Worm (Caenorhabditis elegans) whole organism, young adult: ENCODE data around the gene K07D4.5.
A peak's percentile ranks its signal among the peaks of the same experiment; 100 is the strongest.

Experiments used
- B0261.1 ChIP-seq: sonication (generic microtip); optimal IDR thresholded peaks from 2 replicates; lab custom pipeline; 2016; ENCODE audit warnings: mild to moderate bottlenecking, missing genetic modification characterization, moderate library complexity, missing compliant biosample characterization
- B0336.3 ChIP-seq: fragments of 200-800 bp; sonication (Bioruptor generic); IDR thresholded peaks from 2 replicates; pipeline ENCODE4 v1.3.6; 2022; ENCODE audit warnings: missing genetic modification characterization, missing compliant biosample characterization
- C06A6.2 ChIP-seq: fragments of 200-800 bp; sonication (Bioruptor generic); conservative IDR thresholded peaks from 2 replicates; pipeline ENCODE4 v1.3.6; 2022; ENCODE audit warnings: missing genetic modification characterization, missing compliant biosample characterization
- C17E4.6 ChIP-seq: fragments of 200-800 bp; sonication (Bioruptor generic); IDR thresholded peaks from 2 replicates; pipeline ENCODE4 v1.3.6; 2022; ENCODE audit warnings: missing genetic modification reagents, missing genetic modification characterization, missing compliant biosample characterization
- F33H1.4 ChIP-seq: fragments of 200-800 bp; sonication (Bioruptor generic); IDR thresholded peaks from 2 replicates; pipeline ENCODE4 v1.3.6; 2022; ENCODE audit warnings: missing genetic modification reagents, missing genetic modification characterization, missing compliant biosample characterization
- F39B2.1 ChIP-seq: fragments of 200-800 bp; sonication (Bioruptor generic); IDR thresholded peaks from 2 replicates; pipeline ENCODE4 v1.3.6; 2022; ENCODE audit warnings: missing genetic modification reagents, missing genetic modification characterization, missing compliant biosample characterization
- F49E8.2 ChIP-seq: sonication (generic microtip); optimal IDR thresholded peaks from 3 replicates; lab custom pipeline; 2017; ENCODE audit warnings: missing genetic modification characterization, mild to moderate bottlenecking, missing compliant biosample characterization, antibody characterized with exemption, moderate library complexity; ENCODE audit not compliant: insufficient read depth
- F52B5.7 ChIP-seq: sonication (generic microtip); optimal IDR thresholded peaks from 2 replicates; lab custom pipeline; 2016; ENCODE audit warnings: mild to moderate bottlenecking, missing genetic modification characterization, missing compliant biosample characterization
- Y53F4B.3 ChIP-seq: fragments of 200-800 bp; sonication (Bioruptor generic); IDR thresholded peaks from 2 replicates; pipeline ENCODE4 v1.3.6; 2022; ENCODE audit warnings: missing genetic modification reagents, missing genetic modification characterization, missing compliant biosample characterization
- Y53G8AR.9 ChIP-seq: fragments of 200-800 bp; sonication (Bioruptor generic); conservative IDR thresholded peaks from 2 replicates; pipeline ENCODE4 v1.3.6; 2022; ENCODE audit warnings: missing genetic modification reagents, missing genetic modification characterization, missing compliant biosample characterization
- Y56A3A.18 ChIP-seq: fragments of 200-800 bp; sonication (Bioruptor generic); IDR thresholded peaks from 2 replicates; pipeline ENCODE4 v1.3.6; 2022; ENCODE audit warnings: missing genetic modification reagents, missing genetic modification characterization, missing compliant biosample characterization
- Y79H2A.3 ChIP-seq: fragments of 200-800 bp; sonication (Bioruptor generic); conservative IDR thresholded peaks from 2 replicates; pipeline ENCODE4 v1.3.6; 2022; ENCODE audit warnings: missing genetic modification reagents, missing genetic modification characterization, missing compliant biosample characterization
- Y95B8A.8 ChIP-seq: fragments of 200-800 bp; sonication (Bioruptor generic); IDR thresholded peaks from 2 replicates; pipeline ENCODE4 v1.3.6; 2022; ENCODE audit warnings: missing genetic modification reagents, missing genetic modification characterization, missing compliant biosample characterization
- ama-1 ChIP-seq, 3 experiments: fragments of 150-350 bp in 1 of 3; sonication (generic microtip) in 2 of 3; optimal IDR thresholded peaks; 2 replicates each; lab custom pipeline; 2014 to 2018; ENCODE audit warnings: missing biosample characterization in 2 of 3, missing genetic modification characterization in 2 of 3, missing genetic modification reagents in 2 of 3
- athp-1 ChIP-seq: sonication (generic microtip); optimal IDR thresholded peaks from 2 replicates; lab custom pipeline; 2017; ENCODE audit warnings: mild to moderate bottlenecking, missing genetic modification characterization, missing compliant biosample characterization
- attf-5 ChIP-seq: fragments of 200-800 bp; sonication (Bioruptor generic); optimal IDR thresholded peaks from 2 replicates; lab custom pipeline; 2018; ENCODE audit warnings: mild to moderate bottlenecking, missing genetic modification characterization, missing compliant biosample characterization
- cebp-1 ChIP-seq, 2 experiments: fragments of 200-800 bp in 1 of 2; sonication (Bioruptor generic) in 1 of 2; sonication (generic microtip) in 1 of 2; IDR thresholded peaks in 1 of 2; optimal IDR thresholded peaks in 1 of 2; 2 replicates each; pipeline versions ENCODE4 v1.3.6 to Lab custom; 2017 to 2022; ENCODE audit warnings: missing compliant biosample characterization in 2 of 2, missing genetic modification characterization in 2 of 2, mild to moderate bottlenecking in 1 of 2, missing genetic modification reagents in 1 of 2, moderate library complexity in 1 of 2
- cebp-2 ChIP-seq: fragments of 200-800 bp; sonication (Bioruptor generic); IDR thresholded peaks from 2 replicates; pipeline ENCODE4 v1.3.6; 2022; ENCODE audit warnings: missing genetic modification characterization, missing compliant biosample characterization
- ceh-79 ChIP-seq: sonication (generic microtip); optimal IDR thresholded peaks from 2 replicates; lab custom pipeline; 2017; ENCODE audit warnings: mild to moderate bottlenecking, missing genetic modification characterization, missing compliant biosample characterization
- ceh-91 ChIP-seq: fragments of 200-800 bp; sonication (Bioruptor generic); IDR thresholded peaks from 2 replicates; pipeline ENCODE4 v1.3.6; 2022; ENCODE audit warnings: missing genetic modification reagents, missing genetic modification characterization, missing compliant biosample characterization
- chd-7 ChIP-seq: sonication (generic microtip); optimal IDR thresholded peaks from 2 replicates; lab custom pipeline; 2016; ENCODE audit warnings: mild to moderate bottlenecking, missing genetic modification characterization, moderate library complexity, missing compliant biosample characterization
- dpff-1 ChIP-seq: sonication (generic microtip); optimal IDR thresholded peaks from 2 replicates; lab custom pipeline; 2017; ENCODE audit warnings: mild to moderate bottlenecking, missing genetic modification characterization, missing compliant biosample characterization
- ekl-4 ChIP-seq: fragments of 200-800 bp; sonication (Bioruptor generic); IDR thresholded peaks from 2 replicates; pipeline ENCODE4 v1.3.6; 2022; ENCODE audit warnings: missing genetic modification reagents, missing genetic modification characterization, missing compliant biosample characterization
- ets-4 ChIP-seq: fragments of 200-800 bp; sonication (Bioruptor generic); optimal IDR thresholded peaks from 2 replicates; lab custom pipeline; 2018; ENCODE audit warnings: mild to moderate bottlenecking, missing genetic modification characterization, missing compliant biosample characterization
- gei-17 ChIP-seq: fragments of 200-800 bp; sonication (Bioruptor generic); optimal IDR thresholded peaks from 2 replicates; lab custom pipeline; 2018; ENCODE audit warnings: mild to moderate bottlenecking, missing genetic modification characterization, missing compliant biosample characterization
- hrde-1 ChIP-seq: sonication (generic microtip); optimal IDR thresholded peaks from 2 replicates; lab custom pipeline; 2016; ENCODE audit warnings: missing genetic modification characterization, mild to moderate bottlenecking, missing compliant biosample characterization, moderate library complexity, missing genotype, missing genetic modification reagents, borderline replicate concordance
- let-607 ChIP-seq, 2 experiments: fragments of 200-800 bp in 1 of 2; sonication (Bioruptor generic) in 1 of 2; sonication (generic microtip) in 1 of 2; optimal IDR thresholded peaks; 2 replicates each; lab custom pipeline; 2016 to 2018; ENCODE audit warnings: mild to moderate bottlenecking in 2 of 2, missing compliant biosample characterization in 2 of 2, missing genetic modification characterization in 2 of 2, moderate library complexity in 2 of 2, missing genotype in 1 of 2
- lin-26 ChIP-seq: fragments of 200-800 bp; sonication (Bioruptor generic); IDR thresholded peaks from 2 replicates; pipeline ENCODE4 v1.3.6; 2022; ENCODE audit warnings: missing genetic modification reagents, missing genetic modification characterization, missing compliant biosample characterization
- lin-35 ChIP-seq, 3 experiments: fragments of 150-350 bp in 2 of 3; sonication (generic microtip) in 1 of 3; optimal IDR thresholded peaks; 2 replicates each; lab custom pipeline; 2014 to 2018; ENCODE audit warnings: missing biosample characterization in 3 of 3, missing genetic modification characterization in 3 of 3, missing genetic modification reagents in 3 of 3
- lir-1 ChIP-seq: fragments of 200-800 bp; sonication (Bioruptor generic); conservative IDR thresholded peaks from 2 replicates; pipeline ENCODE4 v1.3.6; 2022; ENCODE audit warnings: missing genetic modification reagents, missing genetic modification characterization, missing compliant biosample characterization
- madf-8 ChIP-seq: fragments of 200-800 bp; sonication (Bioruptor generic); conservative IDR thresholded peaks from 2 replicates; pipeline ENCODE4 v1.3.6; 2022; ENCODE audit warnings: missing genetic modification reagents, missing genetic modification characterization, missing compliant biosample characterization
- pbrm-1 ChIP-seq: fragments of 200-800 bp; sonication (Bioruptor generic); IDR thresholded peaks from 2 replicates; pipeline ENCODE4 v1.3.6; 2022; ENCODE audit warnings: missing genetic modification reagents, missing genetic modification characterization, missing compliant biosample characterization
- pha-4 ChIP-seq: fragments of 150-350 bp; sonication (generic microtip); optimal IDR thresholded peaks from 2 replicates; lab custom pipeline; 2014; ENCODE audit warnings: missing biosample characterization, missing genetic modification reagents, missing genetic modification characterization
- rcor-1 ChIP-seq: fragments of 200-800 bp; sonication (Bioruptor generic); IDR thresholded peaks from 2 replicates; pipeline ENCODE4 v1.3.6; 2022; ENCODE audit warnings: missing genetic modification reagents, missing genetic modification characterization, missing compliant biosample characterization
- sea-2 ChIP-seq: fragments of 200-800 bp; sonication (Bioruptor generic); IDR thresholded peaks from 2 replicates; pipeline ENCODE4 v1.3.6; 2022; ENCODE audit warnings: missing genetic modification characterization, missing compliant biosample characterization
- snpc-1.1 ChIP-seq: sonication (generic microtip); optimal IDR thresholded peaks from 2 replicates; lab custom pipeline; 2017; ENCODE audit warnings: missing genetic modification characterization, mild to moderate bottlenecking, missing compliant biosample characterization, antibody characterized with exemption, moderate library complexity, missing genotype, missing genetic modification reagents; ENCODE audit not compliant: insufficient read depth
- tbx-9 ChIP-seq: sonication (generic microtip); optimal IDR thresholded peaks from 2 replicates; lab custom pipeline; 2016; ENCODE audit warnings: borderline replicate concordance, missing genetic modification characterization, inconsistent platforms, missing compliant biosample characterization
- tlf-1 ChIP-seq: fragments of 200-800 bp; sonication (Bioruptor generic); optimal IDR thresholded peaks from 2 replicates; lab custom pipeline; 2018; ENCODE audit warnings: mild to moderate bottlenecking, missing genetic modification characterization, missing compliant biosample characterization
- ztf-28 ChIP-seq: fragments of 200-800 bp; sonication (Bioruptor generic); IDR thresholded peaks from 2 replicates; pipeline ENCODE4 v1.3.6; 2022; ENCODE audit warnings: missing genetic modification reagents, missing genetic modification characterization, missing compliant biosample characterization

K07D4.5 gene

ce11 chrII:4042696-4043095, 17.3 kb upstream of the K07D4.5 start (continued):
- TF ChIP-seq cebp-1 (GFP tag; IDR thresholded peaks at IDR 0.05; lab: Robert Waterston, UW) (no peak), cebp-1 (tag; optimal IDR thresholded peaks at IDR 0.05; lab: Kevin White, UChicago) (peak; percentile 59), ets-4 (no peak), ama-1 (optimal IDR thresholded peaks at IDR 0.05; lab: Kevin White, UChicago) (peak; percentile 42), ama-1 (GFP tag; optimal IDR thresholded peaks at IDR 0.05; lab: Kevin White, UChicago) (peak in 1 of 2 experiments; percentile 38), C17E4.6 (GFP tag; lab: Robert Waterston, UW) (peak; percentile 15; the same call in 1 of the 2 replicates), tlf-1 (GFP tag; lab: Kevin White, UChicago) (peak; percentile 38), Y95B8A.8 (GFP tag; lab: Robert Waterston, UW) (peak; percentile 70), dpff-1 (tag; lab: Kevin White, UChicago) (peak; percentile 38), C06A6.2 (GFP tag; lab: Robert Waterston, UW) (no peak), ekl-4 (peak; percentile 79), pha-4 (tag; lab: Kevin White, UChicago) (no peak), ztf-28 (no peak), tbx-9 (tag; lab: Kevin White, UChicago) (no peak), attf-5 (GFP tag; lab: Kevin White, UChicago) (peak; percentile 26), chd-7 (tag; lab: Kevin White, UChicago) (peak; percentile 46), B0336.3 (GFP tag; lab: Robert Waterston, UW) (peak; percentile 90), F49E8.2 (tag; lab: Kevin White, UChicago) (peak; percentile 53), rcor-1 (GFP tag; lab: Robert Waterston, UW) (peak; percentile 44; the same call in 1 of the 2 replicates), hrde-1 (tag; lab: Kevin White, UChicago) (peak; percentile 69), ceh-79 (tag; lab: Kevin White, UChicago) (peak; percentile 37), F52B5.7 (tag; lab: Kevin White, UChicago) (peak; percentile 32), Y79H2A.3 (GFP tag; lab: Robert Waterston, UW) (peak; percentile 90), snpc-1.1 (no peak), sea-2 (GFP tag; lab: Robert Waterston, UW) (no peak), Y53F4B.3 (GFP tag; lab: Robert Waterston, UW) (no peak), Y53G8AR.9 (0 out of 2 replicates have a peak, but pooled peaks have one; percentile 74), F33H1.4 (GFP tag; lab: Robert Waterston, UW) (peak; percentile 36), let-607 (tag; optimal IDR thresholded peaks at IDR 0.05; lab: Kevin White, UChicago) (no peak), Y56A3A.18 (GFP tag; lab: Robert Waterston, UW) (0 out of 2 replicates have a peak, but pooled peaks have one; percentile 21), gei-17 (GFP tag; lab: Kevin White, UChicago) (no peak), F39B2.1 (GFP tag; lab: Robert Waterston, UW) (peak; percentile 55; the same call in 1 of the 2 replicates), lir-1 (GFP tag; lab: Robert Waterston, UW) (no peak), madf-8 (GFP tag; lab: Robert Waterston, UW) (peak; percentile 36; the same call in 1 of the 2 replicates), athp-1 (tag; lab: Kevin White, UChicago) (peak; percentile 85), ceh-91 (no peak), lin-35 (GFP tag; optimal IDR thresholded peaks at IDR 0.05; lab: Kevin White, UChicago) (no peak), pbrm-1 (GFP tag; lab: Robert Waterston, UW) (0 out of 2 replicates have a peak, but pooled peaks have one; percentile 24), B0261.1 (tag; lab: Kevin White, UChicago) (no peak), cebp-2 (GFP tag; lab: Robert Waterston, UW) (no peak; the same call in 1 of the 2 replicates), lin-26 (peak; percentile 78)
